Worm (Caenorhabditis elegans): Measurements from ENCODE around the gene fbxa-158.

DNA sequence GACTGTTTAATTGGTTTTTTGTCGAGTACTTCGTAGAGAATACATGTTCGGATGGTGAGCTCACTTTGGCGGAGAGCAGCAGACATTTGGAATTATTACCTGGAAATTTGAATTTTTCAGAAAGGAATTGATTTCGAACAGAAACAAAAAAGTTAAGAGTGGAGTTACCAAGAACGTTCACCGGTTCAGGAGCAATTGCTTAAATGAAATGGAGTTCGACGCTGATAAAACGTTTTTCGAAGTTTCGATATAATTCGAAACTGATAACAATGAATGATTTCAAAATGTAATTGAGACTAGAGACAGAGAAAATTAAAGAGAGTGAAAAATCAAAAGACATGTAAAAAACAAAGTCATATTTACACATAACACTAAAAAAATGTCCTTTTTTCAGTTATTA lies 10.4 kb downstream of the fbxa-158 start, which contains the start of gene fbxa-163:
- TF ChIP-seq ces-1 (GFP tag; optimal IDR thresholded peaks at IDR 0.05) (no peak), blmp-1 (tag; optimal IDR thresholded peaks at IDR 0.05) (no peak), mep-1 (tag; optimal IDR thresholded peaks at IDR 0.05) (no peak), unc-62 (GFP tag; optimal IDR thresholded peaks at IDR 0.05) (no peak), nhr-237 (tag; optimal IDR thresholded peaks at IDR 0.05) (no peak), elt-1 (tag; optimal IDR thresholded peaks at IDR 0.05; ENCODE audit: borderline replicate concordance, insufficient read depth) (no peak), M03D4.4 (tag; optimal IDR thresholded peaks at IDR 0.05) (no peak), lsy-2 (tag; optimal IDR thresholded peaks at IDR 0.05) (no peak)
